Worm (Caenorhabditis elegans) whole organism, young adult: ENCODE results near the gene srsx-16.

Experiments used
- B0261.1 ChIP-seq: sonication (generic microtip); optimal IDR thresholded peaks from 2 replicates; lab custom pipeline; 2016; ENCODE audit warnings: mild to moderate bottlenecking, missing genetic modification characterization, moderate library complexity, missing compliant biosample characterization
- B0336.3 ChIP-seq: fragments of 200-800 bp; sonication (Bioruptor generic); IDR thresholded peaks from 2 replicates; pipeline ENCODE4 v1.3.6; 2022; ENCODE audit warnings: missing genetic modification characterization, missing compliant biosample characterization
- C17E4.6 ChIP-seq: fragments of 200-800 bp; sonication (Bioruptor generic); IDR thresholded peaks from 2 replicates; pipeline ENCODE4 v1.3.6; 2022; ENCODE audit warnings: missing genetic modification reagents, missing genetic modification characterization, missing compliant biosample characterization
- F23B12.7 ChIP-seq: sonication (generic microtip); optimal IDR thresholded peaks from 2 replicates; lab custom pipeline; 2017; ENCODE audit warnings: missing genetic modification characterization, mild to moderate bottlenecking, missing compliant biosample characterization, antibody characterized with exemption, moderate library complexity; ENCODE audit not compliant: insufficient read depth
- F37B4.10 ChIP-seq: fragments of 200-800 bp; sonication (Bioruptor generic); IDR thresholded peaks from 2 replicates; pipeline ENCODE4 v1.3.6; 2022; ENCODE audit warnings: missing genetic modification characterization, missing compliant biosample characterization
- F49E8.2 ChIP-seq: sonication (generic microtip); optimal IDR thresholded peaks from 3 replicates; lab custom pipeline; 2017; ENCODE audit warnings: missing genetic modification characterization, mild to moderate bottlenecking, missing compliant biosample characterization, antibody characterized with exemption, moderate library complexity; ENCODE audit not compliant: insufficient read depth
- F52B5.7 ChIP-seq: sonication (generic microtip); optimal IDR thresholded peaks from 2 replicates; lab custom pipeline; 2016; ENCODE audit warnings: mild to moderate bottlenecking, missing genetic modification characterization, missing compliant biosample characterization
- F55B11.4 ChIP-seq: sonication (generic microtip); optimal IDR thresholded peaks from 2 replicates; lab custom pipeline; 2016; ENCODE audit warnings: missing compliant biosample characterization, missing genetic modification characterization, borderline replicate concordance; ENCODE audit not compliant: insufficient read depth
- F57C9.4 ChIP-seq: sonication (generic microtip); optimal IDR thresholded peaks from 2 replicates; lab custom pipeline; 2017; ENCODE audit warnings: mild to moderate bottlenecking, missing genetic modification characterization, missing compliant biosample characterization
- K11D2.4 ChIP-seq: fragments of 200-800 bp; sonication (Bioruptor generic); IDR thresholded peaks from 2 replicates; pipeline ENCODE4 v1.3.6; 2022; ENCODE audit warnings: missing genetic modification reagents, missing genetic modification characterization, missing compliant biosample characterization
- Y67H2A.10 ChIP-seq: fragments of 200-800 bp; sonication (Bioruptor generic); conservative IDR thresholded peaks from 2 replicates; pipeline ENCODE4 v1.3.6; 2022; ENCODE audit warnings: missing genetic modification reagents, missing genetic modification characterization, missing compliant biosample characterization
- ZK185.1 ChIP-seq: sonication (generic microtip); optimal IDR thresholded peaks from 2 replicates; lab custom pipeline; 2016; ENCODE audit warnings: mild to moderate bottlenecking, missing genetic modification characterization, missing compliant biosample characterization; ENCODE audit not compliant: poor library complexity, severe bottlenecking
- akir-1 ChIP-seq: fragments of 200-800 bp; sonication (Bioruptor generic); optimal IDR thresholded peaks from 2 replicates; lab custom pipeline; 2018; ENCODE audit warnings: mild to moderate bottlenecking, missing genetic modification characterization, moderate library complexity, missing compliant biosample characterization
- aptf-2 ChIP-seq: fragments of 200-800 bp; sonication (Bioruptor generic); conservative IDR thresholded peaks from 2 replicates; pipeline ENCODE4 v1.3.6; 2022; ENCODE audit warnings: missing genetic modification reagents, missing genetic modification characterization, missing compliant biosample characterization
- attf-5 ChIP-seq: fragments of 200-800 bp; sonication (Bioruptor generic); optimal IDR thresholded peaks from 2 replicates; lab custom pipeline; 2018; ENCODE audit warnings: mild to moderate bottlenecking, missing genetic modification characterization, missing compliant biosample characterization
- cebp-1 ChIP-seq, 2 experiments: fragments of 200-800 bp in 1 of 2; sonication (Bioruptor generic) in 1 of 2; sonication (generic microtip) in 1 of 2; IDR thresholded peaks in 1 of 2; optimal IDR thresholded peaks in 1 of 2; 2 replicates each; pipeline versions ENCODE4 v1.3.6 to Lab custom; 2017 to 2022; ENCODE audit warnings: missing compliant biosample characterization in 2 of 2, missing genetic modification characterization in 2 of 2, mild to moderate bottlenecking in 1 of 2, missing genetic modification reagents in 1 of 2, moderate library complexity in 1 of 2
- cebp-2 ChIP-seq: fragments of 200-800 bp; sonication (Bioruptor generic); IDR thresholded peaks from 2 replicates; pipeline ENCODE4 v1.3.6; 2022; ENCODE audit warnings: missing genetic modification characterization, missing compliant biosample characterization
- ceh-100 ChIP-seq: fragments of 200-800 bp; sonication (Bioruptor generic); IDR thresholded peaks from 2 replicates; pipeline ENCODE4 v1.3.6; 2022; ENCODE audit warnings: missing genetic modification reagents, missing genetic modification characterization, missing compliant biosample characterization
- ceh-91 ChIP-seq: fragments of 200-800 bp; sonication (Bioruptor generic); IDR thresholded peaks from 2 replicates; pipeline ENCODE4 v1.3.6; 2022; ENCODE audit warnings: missing genetic modification reagents, missing genetic modification characterization, missing compliant biosample characterization
- chd-7 ChIP-seq: sonication (generic microtip); optimal IDR thresholded peaks from 2 replicates; lab custom pipeline; 2016; ENCODE audit warnings: mild to moderate bottlenecking, missing genetic modification characterization, moderate library complexity, missing compliant biosample characterization
- dox-1 ChIP-seq: fragments of 200-800 bp; sonication (Bioruptor generic); IDR thresholded peaks from 2 replicates; pipeline ENCODE4 v1.3.6; 2022; ENCODE audit warnings: missing genetic modification reagents, missing genetic modification characterization, missing compliant biosample characterization
- efl-1 ChIP-seq: fragments of 150-350 bp; optimal IDR thresholded peaks from 2 replicates; lab custom pipeline; 2014; ENCODE audit warnings: missing biosample characterization, missing genetic modification reagents, missing genetic modification characterization
- egrh-3 ChIP-seq: fragments of 200-800 bp; sonication (Bioruptor generic); IDR thresholded peaks from 2 replicates; pipeline ENCODE4 v1.3.6; 2022; ENCODE audit warnings: missing genetic modification reagents, missing genetic modification characterization, missing compliant biosample characterization
- him-1 ChIP-seq: sonication (generic microtip); optimal IDR thresholded peaks from 2 replicates; lab custom pipeline; 2016; ENCODE audit warnings: missing genotype, missing genetic modification reagents, missing genetic modification characterization, missing compliant biosample characterization
- hlh-26 ChIP-seq: fragments of 200-800 bp; sonication (Bioruptor generic); conservative IDR thresholded peaks from 2 replicates; pipeline ENCODE4 v1.3.6; 2022; ENCODE audit warnings: missing genetic modification reagents, missing genetic modification characterization, missing compliant biosample characterization
- hsf-1 ChIP-seq: fragments of 200-800 bp; sonication (Bioruptor generic); IDR thresholded peaks from 2 replicates; pipeline ENCODE4 v1.3.6; 2022; ENCODE audit warnings: missing genetic modification reagents, missing genetic modification characterization, missing compliant biosample characterization
- lag-1 ChIP-seq: fragments of 200-800 bp; sonication (Bioruptor generic); IDR thresholded peaks from 2 replicates; pipeline ENCODE4 v1.3.6; 2022; ENCODE audit warnings: missing genetic modification reagents, missing genetic modification characterization, missing compliant biosample characterization
- let-526 ChIP-seq: fragments of 200-800 bp; sonication (Bioruptor generic); IDR thresholded peaks from 2 replicates; pipeline ENCODE4 v1.3.6; 2022; ENCODE audit warnings: missing genetic modification reagents, missing genetic modification characterization, missing compliant biosample characterization
- let-607 ChIP-seq, 2 experiments: fragments of 200-800 bp in 1 of 2; sonication (Bioruptor generic) in 1 of 2; sonication (generic microtip) in 1 of 2; optimal IDR thresholded peaks; 2 replicates each; lab custom pipeline; 2016 to 2018; ENCODE audit warnings: mild to moderate bottlenecking in 2 of 2, missing compliant biosample characterization in 2 of 2, missing genetic modification characterization in 2 of 2, moderate library complexity in 2 of 2, missing genotype in 1 of 2
- lin-26 ChIP-seq: fragments of 200-800 bp; sonication (Bioruptor generic); IDR thresholded peaks from 2 replicates; pipeline ENCODE4 v1.3.6; 2022; ENCODE audit warnings: missing genetic modification reagents, missing genetic modification characterization, missing compliant biosample characterization
- lin-40 ChIP-seq: sonication (generic microtip); optimal IDR thresholded peaks from 2 replicates; lab custom pipeline; 2016; ENCODE audit warnings: missing genetic modification characterization, mild to moderate bottlenecking, missing compliant biosample characterization, missing genotype, missing genetic modification reagents
- lin-54 ChIP-seq: fragments of 200-800 bp; sonication (Bioruptor generic); optimal IDR thresholded peaks from 2 replicates; lab custom pipeline; 2018; ENCODE audit warnings: mild to moderate bottlenecking, missing genetic modification characterization, missing compliant biosample characterization
- lir-1 ChIP-seq: fragments of 200-800 bp; sonication (Bioruptor generic); conservative IDR thresholded peaks from 2 replicates; pipeline ENCODE4 v1.3.6; 2022; ENCODE audit warnings: missing genetic modification reagents, missing genetic modification characterization, missing compliant biosample characterization
- madf-8 ChIP-seq: fragments of 200-800 bp; sonication (Bioruptor generic); conservative IDR thresholded peaks from 2 replicates; pipeline ENCODE4 v1.3.6; 2022; ENCODE audit warnings: missing genetic modification reagents, missing genetic modification characterization, missing compliant biosample characterization
- mes-4 ChIP-seq: sonication (generic microtip); optimal IDR thresholded peaks from 2 replicates; lab custom pipeline; 2016; ENCODE audit warnings: missing genotype, missing genetic modification characterization, missing compliant biosample characterization
- nhr-27 ChIP-seq: fragments of 200-800 bp; sonication (Bioruptor generic); optimal IDR thresholded peaks from 2 replicates; lab custom pipeline; 2018; ENCODE audit warnings: mild to moderate bottlenecking, missing genetic modification characterization, moderate library complexity, missing compliant biosample characterization
- snpc-3.4 ChIP-seq: sonication (generic microtip); optimal IDR thresholded peaks from 2 replicates; lab custom pipeline; 2017; ENCODE audit warnings: missing genetic modification characterization, mild to moderate bottlenecking, missing compliant biosample characterization, antibody characterized with exemption, moderate library complexity, missing genotype, missing genetic modification reagents
- somi-1 ChIP-seq: fragments of 200-800 bp; sonication (Bioruptor generic); optimal IDR thresholded peaks from 2 replicates; lab custom pipeline; 2018; ENCODE audit warnings: mild to moderate bottlenecking, missing genetic modification characterization, missing compliant biosample characterization
- tbp1 ChIP-seq: fragments of 200-800 bp; sonication (Bioruptor generic); optimal IDR thresholded peaks from 2 replicates; lab custom pipeline; 2018; ENCODE audit warnings: mild to moderate bottlenecking, missing genetic modification characterization, missing compliant biosample characterization
- tlf-1 ChIP-seq: fragments of 200-800 bp; sonication (Bioruptor generic); optimal IDR thresholded peaks from 2 replicates; lab custom pipeline; 2018; ENCODE audit warnings: mild to moderate bottlenecking, missing genetic modification characterization, missing compliant biosample characterization
- zfh-2 ChIP-seq: fragments of 200-800 bp; sonication (Bioruptor generic); conservative IDR thresholded peaks from 2 replicates; pipeline ENCODE4 v1.3.6; 2022; ENCODE audit warnings: missing genetic modification reagents, missing genetic modification characterization, missing compliant biosample characterization
- zim-3 ChIP-seq: sonication (generic microtip); optimal IDR thresholded peaks from 2 replicates; lab custom pipeline; 2017; ENCODE audit warnings: mild to moderate bottlenecking, missing genetic modification characterization, moderate library complexity, missing compliant biosample characterization
- ztf-18 ChIP-seq: sonication (generic microtip); optimal IDR thresholded peaks from 2 replicates; lab custom pipeline; 2016; ENCODE audit warnings: missing genotype, mild to moderate bottlenecking, missing genetic modification characterization, missing compliant biosample characterization
- ztf-22 ChIP-seq: fragments of 200-800 bp; sonication (Bioruptor generic); optimal IDR thresholded peaks from 2 replicates; lab custom pipeline; 2018; ENCODE audit warnings: mild to moderate bottlenecking, missing genetic modification characterization, moderate library complexity, missing compliant biosample characterization
- ztf-25 ChIP-seq: fragments of 200-800 bp; sonication (Bioruptor generic); IDR thresholded peaks from 2 replicates; pipeline ENCODE4 v1.3.6; 2022; ENCODE audit warnings: missing genetic modification reagents, missing genetic modification characterization, missing compliant biosample characterization
- ztf-3 ChIP-seq: fragments of 200-800 bp; sonication (Bioruptor generic); optimal IDR thresholded peaks from 2 replicates; lab custom pipeline; 2018; ENCODE audit warnings: mild to moderate bottlenecking, missing genetic modification characterization, missing compliant biosample characterization
- ztf-6 ChIP-seq: fragments of 200-800 bp; sonication (Bioruptor generic); IDR thresholded peaks from 2 replicates; pipeline ENCODE4 v1.3.6; 2022; ENCODE audit warnings: missing genetic modification reagents, missing genetic modification characterization, missing compliant biosample characterization

Gene srsx-16

ce11 chrIV:5607343-5607742, 12.2 kb downstream of the srsx-16 start (continued):
- TF ChIP-seq F23B12.7 (peak; percentile 1), dox-1 (GFP tag; lab: Robert Waterston, UW) (peak; percentile 72), F55B11.4 (tag; lab: Kevin White, UChicago) (no peak), efl-1 (no peak), let-607 (tag; optimal IDR thresholded peaks at IDR 0.05; lab: Kevin White, UChicago) (no peak), zim-3 (tag; lab: Kevin White, UChicago) (no peak), ceh-100 (GFP tag; lab: Robert Waterston, UW) (no peak), ceh-91 (GFP tag; lab: Robert Waterston, UW) (no peak), F57C9.4 (tag; lab: Kevin White, UChicago) (no peak), him-1 (tag; lab: Kevin White, UChicago) (no peak), ZK185.1 (tag; lab: Kevin White, UChicago) (no peak), tbp1 (GFP tag; lab: Kevin White, UChicago) (peak; percentile 25), hsf-1 (GFP tag; lab: Robert Waterston, UW) (no peak), lin-40 (tag; lab: Kevin White, UChicago) (peak; percentile 54), attf-5 (GFP tag; lab: Kevin White, UChicago) (peak; percentile 76), mes-4 (tag; lab: Kevin White, UChicago) (no peak), hlh-26 (GFP tag; lab: Robert Waterston, UW) (no peak), egrh-3 (GFP tag; lab: Robert Waterston, UW) (0 out of 2 replicates have a peak, but pooled peaks have one; percentile 7), cebp-2 (GFP tag; lab: Robert Waterston, UW) (no peak), lag-1 (GFP tag; lab: Robert Waterston, UW) (no peak), F52B5.7 (tag; lab: Kevin White, UChicago) (peak; percentile 60), akir-1 (no peak), F37B4.10 (no peak), lin-26 (GFP tag; lab: Robert Waterston, UW) (0 out of 2 replicates have a peak, but pooled peaks have one; percentile 40), lin-54 (GFP tag; lab: Kevin White, UChicago) (peak; percentile 34), let-526 (GFP tag; lab: Robert Waterston, UW) (peak; percentile 60; the same call in 1 of the 2 replicates), C17E4.6 (GFP tag; lab: Robert Waterston, UW) (no peak), cebp-1 (GFP tag; IDR thresholded peaks at IDR 0.05; lab: Robert Waterston, UW) (0 out of 2 replicates have a peak, but pooled peaks have one; percentile 45), cebp-1 (tag; optimal IDR thresholded peaks at IDR 0.05; lab: Kevin White, UChicago) (peak; percentile 83), somi-1 (peak; percentile 92), Y67H2A.10 (GFP tag; lab: Robert Waterston, UW) (no peak), nhr-27 (tag; lab: Kevin White, UChicago) (no peak), madf-8 (GFP tag; lab: Robert Waterston, UW) (no peak), B0336.3 (GFP tag; lab: Robert Waterston, UW) (0 out of 2 replicates have a peak, but pooled peaks have one; percentile 45), chd-7 (tag; lab: Kevin White, UChicago) (peak; percentile 78), B0261.1 (tag; lab: Kevin White, UChicago) (no peak), ztf-22 (peak; percentile 46), aptf-2 (GFP tag; lab: Robert Waterston, UW) (no peak), ztf-3 (GFP tag; lab: Kevin White, UChicago) (no peak), F49E8.2 (tag; lab: Kevin White, UChicago) (no peak), ztf-6 (GFP tag; lab: Robert Waterston, UW) (no peak), K11D2.4 (peak; percentile 70; the same call in 1 of the 2 replicates), tlf-1 (no peak), lir-1 (GFP tag; lab: Robert Waterston, UW) (no peak), zfh-2 (GFP tag; lab: Robert Waterston, UW) (peak; percentile 94), snpc-3.4 (tag; lab: Kevin White, UChicago) (no peak), ztf-25 (no peak), ztf-18 (tag; lab: Kevin White, UChicago) (peak; percentile 9)
